Worm (Caenorhabditis elegans) whole organism, L4/young adult: Measurements from ENCODE around the gene dhs-6.

Experiments used
- W03F9.2 ChIP-seq: fragments of 150-350 bp; optimal IDR thresholded peaks from 2 replicates; lab custom pipeline; 2014; ENCODE audit warnings: missing biosample characterization, missing genetic modification characterization
- him-1 ChIP-seq: sonication (generic microtip); optimal IDR thresholded peaks from 2 replicates; lab custom pipeline; 2016; ENCODE audit warnings: missing genotype, missing genetic modification reagents, missing genetic modification characterization, missing compliant biosample characterization

ce11 chrII:5604441-5604840 is 14.7 kb downstream of the dhs-6 start:
- no peak for TF ChIP-seq him-1 (tag; lab: Kevin White, UChicago)
- no peak for TF ChIP-seq W03F9.2 (tag; lab: Kevin White, UChicago)
